Fruit fly (Drosophila melanogaster) whole organism, wandering third instar larva: ENCODE measurements around the gene CG15743.
A peak's percentile ranks its signal among the peaks of the same experiment; 100 is the strongest.

Source experiments
- Abd-B ChIP-seq: fragments of >200 bp; optimal IDR thresholded peaks from 2 replicates; lab custom pipeline; 2017; ENCODE audit warnings: missing biosample characterization, missing genetic modification characterization
- Dfd ChIP-seq: fragments of >200 bp; optimal IDR thresholded peaks from 2 replicates; lab custom pipeline; 2017; ENCODE audit warnings: missing biosample characterization, missing genetic modification characterization
- Mio ChIP-seq: sonication (Bioruptor generic); optimal IDR thresholded peaks from 2 replicates; lab custom pipeline; 2016; ENCODE audit warnings: missing biosample characterization, missing genetic modification characterization
- Rel ChIP-seq, 2 experiments: fragments of 200-800 bp; sonication (Bioruptor generic) in 1 of 2; optimal IDR thresholded peaks; 2 replicates in 1 of 2; 3 replicates in 1 of 2; lab custom pipeline; 2016 to 2019; ENCODE audit warnings: mild to moderate bottlenecking in 2 of 2, missing biosample characterization in 2 of 2, missing genetic modification characterization in 2 of 2, moderate library complexity in 1 of 2
- Vsx2 ChIP-seq: fragments of 200-300, 225-300 bp; sonication (Bioruptor generic); optimal IDR thresholded peaks from 2 replicates; lab custom pipeline; 2018; ENCODE audit warnings: missing biosample characterization, missing genetic modification characterization; ENCODE audit not compliant: partially characterized antibody
- br ChIP-seq: fragments of 200-800 bp; sonication (Bioruptor generic); optimal IDR thresholded peaks from 2 replicates; lab custom pipeline; 2016; ENCODE audit warnings: missing biosample characterization, missing genetic modification characterization
- brk ChIP-seq: fragments of 200-800 bp; sonication (Bioruptor generic); optimal IDR thresholded peaks from 2 replicates; lab custom pipeline; 2016; ENCODE audit warnings: missing biosample characterization, mild to moderate bottlenecking, missing genetic modification characterization
- dsf ChIP-seq: sonication (Bioruptor generic); optimal IDR thresholded peaks from 2 replicates; lab custom pipeline; 2016; ENCODE audit warnings: missing biosample characterization, missing genetic modification characterization, borderline replicate concordance
- h ChIP-seq: fragments of 200-800 bp; sonication (Bioruptor generic); optimal IDR thresholded peaks from 3 replicates; lab custom pipeline; 2016; ENCODE audit warnings: missing biosample characterization, mild to moderate bottlenecking, missing genetic modification characterization
- pan ChIP-seq: fragments of >200 bp; optimal IDR thresholded peaks from 2 replicates; lab custom pipeline; 2017
- usp ChIP-seq: fragments of >200 bp; optimal IDR thresholded peaks from 2 replicates; lab custom pipeline; 2017; ENCODE audit warnings: missing biosample characterization, missing genetic modification characterization
- woc ChIP-seq: sonication (Bioruptor generic); optimal IDR thresholded peaks from 2 replicates; lab custom pipeline; 2016; ENCODE audit warnings: missing biosample characterization, mild to moderate bottlenecking, missing genetic modification characterization

dm6 chrX:13245767-13246166 is 39.7 kb upstream of the CG15743 start:
- TF ChIP-seq Mio (GFP tag; lab: Kevin White, UChicago), result no peak
- TF ChIP-seq Vsx2 (GFP tag; lab: Kevin White, UChicago), result no peak
- TF ChIP-seq h (GFP tag; lab: Kevin White, UChicago), result peak; percentile 52
- no peak for TF ChIP-seq Dfd (GFP tag; lab: Kevin White, UChicago)
- no peak for TF ChIP-seq Abd-B (GFP tag; lab: Kevin White, UChicago)
- TF ChIP-seq usp (GFP tag; lab: Kevin White, UChicago), result no peak
- no peak for TF ChIP-seq dsf (GFP tag; lab: Kevin White, UChicago)
- peak; percentile 37 for TF ChIP-seq woc (GFP tag; lab: Kevin White, UChicago)
- TF ChIP-seq Rel (GFP tag; optimal IDR thresholded peaks at IDR 0.05; lab: Kevin White, UChicago), result peak; percentile 0
- no peak for TF ChIP-seq Rel (tag; optimal IDR thresholded peaks at IDR 0.05; lab: Kevin White, UChicago)
- TF ChIP-seq br (GFP tag; lab: Kevin White, UChicago), result peak; percentile 9
- TF ChIP-seq pan (lab: Kevin White, UChicago), result no peak
- no peak for TF ChIP-seq brk
